Fruit fly (Drosophila melanogaster): Measurements from ENCODE around the gene D2hgdh.
A peak's percentile ranks its signal among the peaks of the same experiment; 100 is the strongest.

D2hgdh gene

DNA sequence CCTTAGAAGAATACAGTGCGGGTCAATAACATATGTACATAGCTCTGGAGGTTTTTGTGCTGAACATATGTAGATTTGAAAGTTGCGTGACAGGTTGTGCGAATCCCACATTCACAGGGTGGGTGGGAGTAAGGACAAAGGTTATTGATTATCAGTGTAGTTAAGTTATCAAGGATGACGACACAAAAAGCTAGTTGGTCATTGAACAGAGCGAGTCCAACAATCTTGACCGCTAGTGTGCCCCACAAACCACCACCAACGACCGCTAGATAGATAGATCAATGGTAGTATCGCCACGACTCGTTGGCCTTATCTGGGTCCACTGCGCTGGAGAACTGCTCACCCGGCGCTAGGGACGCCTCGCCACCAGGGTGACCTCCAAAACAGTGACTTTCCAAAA, 5.3 kb downstream of the D2hgdh start:
- TF ChIP-seq cic (GFP tag; optimal IDR thresholded peaks at IDR 0.05), result peak; percentile 45
- TF ChIP-seq Mnt (GFP tag; optimal IDR thresholded peaks at IDR 0.05), result no peak

DNA sequence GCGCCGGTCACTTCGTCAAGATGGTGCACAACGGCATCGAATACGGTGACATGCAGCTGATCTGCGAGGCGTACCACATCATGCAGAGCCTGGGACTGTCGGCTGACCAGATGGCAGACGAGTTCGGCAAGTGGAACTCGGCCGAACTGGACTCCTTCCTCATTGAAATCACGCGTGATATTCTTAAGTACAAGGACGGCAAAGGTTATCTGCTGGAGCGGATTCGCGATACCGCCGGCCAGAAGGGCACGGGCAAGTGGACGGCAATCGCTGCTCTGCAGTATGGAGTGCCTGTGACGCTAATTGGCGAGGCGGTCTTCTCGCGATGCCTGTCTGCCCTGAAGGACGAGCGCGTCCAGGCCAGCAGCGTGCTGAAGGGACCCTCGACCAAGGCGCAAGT, 6.2 kb downstream of the D2hgdh start:
- no peak for TF ChIP-seq CG11617 (GFP tag; optimal IDR thresholded peaks at IDR 0.05)
- no peak for TF ChIP-seq bab1 (GFP tag; optimal IDR thresholded peaks at IDR 0.05)
- no peak for TF ChIP-seq CG5204 (GFP tag; optimal IDR thresholded peaks at IDR 0.05)
- TF ChIP-seq pad (GFP tag; optimal IDR thresholded peaks at IDR 0.05), result no peak
- TF ChIP-seq toe (GFP tag; optimal IDR thresholded peaks at IDR 0.05), result no peak

- no peak for TF ChIP-seq Mnt (GFP tag; optimal IDR thresholded peaks at IDR 0.05)
- no peak for TF ChIP-seq CG11617 (GFP tag; optimal IDR thresholded peaks at IDR 0.05)
- TF ChIP-seq CG7101 (tag; optimal IDR thresholded peaks at IDR 0.05), result no peak
- no peak for TF ChIP-seq CG33017 (tag; optimal IDR thresholded peaks at IDR 0.05)
- TF ChIP-seq pad (GFP tag; optimal IDR thresholded peaks at IDR 0.05), result no peak
- no peak for TF ChIP-seq tj (GFP tag; optimal IDR thresholded peaks at IDR 0.05)
Observed at dm6 chrX:2148671-2149070, 7.4 kb downstream of the D2hgdh start.

dm6 chrX:2149478-2149877, 8.2 kb downstream of the D2hgdh start, which contains the start of gene bcn92:
TSS of gene bcn92 (minus strand) at chrX:2149647.
- no peak for TF ChIP-seq pad (GFP tag; optimal IDR thresholded peaks at IDR 0.05)
- TF ChIP-seq CG12768 (GFP tag; optimal IDR thresholded peaks at IDR 0.05), result no peak
- no peak for TF ChIP-seq CG33017 (tag; optimal IDR thresholded peaks at IDR 0.05)
- TF ChIP-seq tj (GFP tag; optimal IDR thresholded peaks at IDR 0.05), result peak; percentile 17
- peak; percentile 44 for TF ChIP-seq CG7101 (tag; optimal IDR thresholded peaks at IDR 0.05)
- TF ChIP-seq Clk (GFP tag; optimal IDR thresholded peaks at IDR 0.05), result no peak
- peak; percentile 92 for TF ChIP-seq Mnt (GFP tag; optimal IDR thresholded peaks at IDR 0.05)
- no peak for TF ChIP-seq CG7045 (GFP tag; optimal IDR thresholded peaks at IDR 0.05)
- TF ChIP-seq CG11617 (GFP tag; optimal IDR thresholded peaks at IDR 0.05), result peak; percentile 48
- peak; percentile 30 for TF ChIP-seq Crg-1 (GFP tag; optimal IDR thresholded peaks at IDR 0.05)
- no peak for TF ChIP-seq cic (GFP tag; optimal IDR thresholded peaks at IDR 0.05)
- TF ChIP-seq CG14711 (tag; optimal IDR thresholded peaks at IDR 0.05), result peak; percentile 53
- TF ChIP-seq toe (GFP tag; optimal IDR thresholded peaks at IDR 0.05), result peak; percentile 42
- no peak for TF ChIP-seq cnc (optimal IDR thresholded peaks at IDR 0.05)
- TF ChIP-seq CG1620 (GFP tag; optimal IDR thresholded peaks at IDR 0.05), result peak; percentile 55
- TF ChIP-seq kay (GFP tag; ENCODE audit: borderline replicate concordance), result no peak
- no peak for TF ChIP-seq CG5204 (GFP tag; optimal IDR thresholded peaks at IDR 0.05)
- TF ChIP-seq ovo (GFP tag; optimal IDR thresholded peaks at IDR 0.05), result peak; percentile 10
- peak; percentile 57 for TF ChIP-seq bab1 (GFP tag; optimal IDR thresholded peaks at IDR 0.05)

dm6 chrX:2155868-2156267, 14.6 kb downstream of the D2hgdh start:
- TF ChIP-seq tj (GFP tag; optimal IDR thresholded peaks at IDR 0.05), result peak; percentile 62
- no peak for TF ChIP-seq Crg-1 (GFP tag; optimal IDR thresholded peaks at IDR 0.05)
- TF ChIP-seq Mnt (GFP tag; optimal IDR thresholded peaks at IDR 0.05), result peak; percentile 14
- TF ChIP-seq toe (GFP tag; optimal IDR thresholded peaks at IDR 0.05), result no peak
- TF ChIP-seq pad (GFP tag; optimal IDR thresholded peaks at IDR 0.05), result peak; percentile 91
- no peak for TF ChIP-seq ovo (GFP tag; optimal IDR thresholded peaks at IDR 0.05)
- peak; percentile 4 for TF ChIP-seq CG7101 (tag; optimal IDR thresholded peaks at IDR 0.05)
- no peak for TF ChIP-seq Hr96 (GFP tag; optimal IDR thresholded peaks at IDR 0.05)
- TF ChIP-seq kay (GFP tag; ENCODE audit: borderline replicate concordance), result no peak

dm6 chrX:2157929-2158610, 16.8 kb downstream of the D2hgdh start:
- TF ChIP-seq CG14711 (tag; optimal IDR thresholded peaks at IDR 0.05), result no peak
- no peak for TF ChIP-seq ovo (GFP tag; optimal IDR thresholded peaks at IDR 0.05)
- peak; percentile 31 for TF ChIP-seq Mnt (GFP tag; optimal IDR thresholded peaks at IDR 0.05)
- no peak for TF ChIP-seq CG1620 (GFP tag; optimal IDR thresholded peaks at IDR 0.05)
- no peak for TF ChIP-seq CG11617 (GFP tag; optimal IDR thresholded peaks at IDR 0.05)
- TF ChIP-seq CG5204 (GFP tag; optimal IDR thresholded peaks at IDR 0.05), result no peak
- peak; percentile 86 for TF ChIP-seq tj (GFP tag; optimal IDR thresholded peaks at IDR 0.05)
- TF ChIP-seq CG33017 (tag; optimal IDR thresholded peaks at IDR 0.05), result no peak
- TF ChIP-seq toe (GFP tag; optimal IDR thresholded peaks at IDR 0.05), result no peak
- TF ChIP-seq pad (GFP tag; optimal IDR thresholded peaks at IDR 0.05), result peak; percentile 25
- TF ChIP-seq bab1 (GFP tag; optimal IDR thresholded peaks at IDR 0.05), result no peak
- TF ChIP-seq cnc (optimal IDR thresholded peaks at IDR 0.05), result no peak
- TF ChIP-seq Crg-1 (GFP tag; optimal IDR thresholded peaks at IDR 0.05), result no peak
- no peak for TF ChIP-seq Hr96 (GFP tag; optimal IDR thresholded peaks at IDR 0.05)

DNA sequence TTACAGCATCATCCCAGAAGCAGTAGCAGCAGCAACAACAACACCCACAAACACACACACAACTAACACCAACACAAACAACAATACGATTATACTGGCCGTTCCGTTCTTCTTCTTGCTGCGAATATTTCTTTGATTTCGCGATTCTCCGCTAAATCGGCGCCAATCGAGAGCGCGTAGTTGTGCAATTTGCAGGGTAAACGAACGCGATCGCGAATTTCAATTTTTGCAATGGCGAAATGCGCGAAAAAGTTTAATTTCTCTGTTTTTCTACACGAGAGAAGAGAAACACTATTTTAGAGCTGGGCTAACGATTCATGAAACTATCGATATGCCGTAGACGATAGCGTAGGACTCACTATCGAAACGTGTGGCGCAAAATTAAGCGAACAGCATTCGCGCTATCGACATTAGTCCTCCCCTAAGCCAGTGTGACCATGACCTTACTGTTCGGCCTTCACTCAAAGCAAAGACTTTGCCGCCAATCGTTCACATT, 17.4 kb downstream of the D2hgdh start, which contains the start of gene wapl:
Gene wapl, minus strand, starts transcription at position 316 of the 496 bp plus-strand sequence.
- TF ChIP-seq tj (GFP tag; optimal IDR thresholded peaks at IDR 0.05) (no peak), CG14711 (tag; optimal IDR thresholded peaks at IDR 0.05) (peak; percentile 34), toe (GFP tag; optimal IDR thresholded peaks at IDR 0.05) (no peak), cnc (optimal IDR thresholded peaks at IDR 0.05) (no peak), pad (GFP tag; optimal IDR thresholded peaks at IDR 0.05) (peak; percentile 16), bab1 (GFP tag; optimal IDR thresholded peaks at IDR 0.05) (peak; percentile 79), Clk (GFP tag; optimal IDR thresholded peaks at IDR 0.05) (no peak), Crg-1 (GFP tag; optimal IDR thresholded peaks at IDR 0.05) (peak; percentile 11), CG7045 (GFP tag; optimal IDR thresholded peaks at IDR 0.05) (no peak), Hr96 (GFP tag; optimal IDR thresholded peaks at IDR 0.05) (no peak), CG7101 (tag; optimal IDR thresholded peaks at IDR 0.05) (peak; percentile 27), CG1620 (GFP tag; optimal IDR thresholded peaks at IDR 0.05) (peak; percentile 47), Mnt (GFP tag; optimal IDR thresholded peaks at IDR 0.05) (peak; percentile 61), CG5204 (GFP tag; optimal IDR thresholded peaks at IDR 0.05) (no peak)
